Worm (Caenorhabditis elegans) whole organism, midembryonic: Measurements from ENCODE around the gene C53A5.9.

Experiments used
- T22C8.4 ChIP-seq: fragments of 200-800 bp; sonication (Bioruptor generic); IDR thresholded peaks from 2 replicates; pipeline ENCODE4 v1.3.6; 2022; ENCODE audit warnings: missing genetic modification characterization, missing compliant biosample characterization
- cog-1 ChIP-seq: sonication (generic microtip); optimal IDR thresholded peaks from 2 replicates; lab custom pipeline; 2016; ENCODE audit warnings: missing genetic modification characterization, missing compliant biosample characterization
- flt-1 ChIP-seq: fragments of 200-800 bp; sonication (Bioruptor generic); IDR thresholded peaks from 2 replicates; pipeline ENCODE4 v1.3.6; 2022; ENCODE audit warnings: missing genetic modification characterization, missing compliant biosample characterization
- klf-2 ChIP-seq: fragments of 200-800 bp; sonication (Bioruptor generic); conservative IDR thresholded peaks from 2 replicates; pipeline ENCODE4 v1.3.6; 2022; ENCODE audit warnings: missing genetic modification reagents, missing genetic modification characterization, missing compliant biosample characterization
- med-1 ChIP-seq: sonication (generic microtip); optimal IDR thresholded peaks from 2 replicates; lab custom pipeline; 2017; ENCODE audit warnings: missing genetic modification characterization, mild to moderate bottlenecking, missing compliant biosample characterization, antibody characterized with exemption, missing genetic modification reagents; ENCODE audit not compliant: insufficient read depth
- tab-1 ChIP-seq: fragments of 200-800 bp; sonication (Bioruptor generic); IDR thresholded peaks from 2 replicates; pipeline ENCODE4 v1.3.6; 2022; ENCODE audit warnings: missing genetic modification characterization, missing compliant biosample characterization
- ztf-29 ChIP-seq: fragments of 200-800 bp; sonication (Bioruptor generic); IDR thresholded peaks from 2 replicates; pipeline ENCODE4 v1.3.6; 2022; ENCODE audit warnings: missing genetic modification reagents, missing genetic modification characterization, missing compliant biosample characterization

ce11 chrV:14519268-14519667, 39.4 kb downstream of the C53A5.9 start, which contains the start of gene R02D5.8:
- TF ChIP-seq T22C8.4 (GFP tag; lab: Robert Waterston, UW) (no peak), flt-1 (GFP tag; lab: Robert Waterston, UW) (no peak), ztf-29 (GFP tag; lab: Robert Waterston, UW) (no peak), med-1 (GFP tag; lab: Kevin White, UChicago) (no peak), klf-2 (GFP tag; lab: Robert Waterston, UW) (no peak), cog-1 (tag; lab: Kevin White, UChicago) (no peak), tab-1 (GFP tag; lab: Robert Waterston, UW) (no peak)
